Worm (Caenorhabditis elegans) whole organism, L4 larva: Measurements from ENCODE around the gene pup-2.

Experiments used
- F49E8.2 ChIP-seq: sonication (generic microtip); optimal IDR thresholded peaks from 2 replicates; lab custom pipeline; 2016; ENCODE audit warnings: missing compliant biosample characterization, mild to moderate bottlenecking, missing genetic modification characterization, borderline replicate concordance
- ama-1 ChIP-seq: fragments of 150-350 bp; optimal IDR thresholded peaks from 2 replicates; lab custom pipeline; 2014; ENCODE audit warnings: inconsistent platforms, mixed read lengths
- ceh-82 ChIP-seq: sonication (generic microtip); optimal IDR thresholded peaks from 2 replicates; lab custom pipeline; 2017; ENCODE audit warnings: missing biosample characterization, missing genetic modification characterization
- fkh-10 ChIP-seq: fragments of 150-350 bp; optimal IDR thresholded peaks from 2 replicates; lab custom pipeline; 2014; ENCODE audit warnings: missing biosample characterization, missing genetic modification reagents, missing genetic modification characterization
- nhr-10 ChIP-seq: fragments of 150-350 bp; optimal IDR thresholded peaks from 2 replicates; lab custom pipeline; 2014; ENCODE audit warnings: missing biosample characterization, missing genetic modification characterization
- nhr-11 ChIP-seq: fragments of 150-350 bp; optimal IDR thresholded peaks from 2 replicates; lab custom pipeline; 2014; ENCODE audit warnings: missing biosample characterization, missing genetic modification characterization
- unc-62 ChIP-seq, 3 experiments: fragments of 150-350 bp in 1 of 3; sonication (generic microtip); optimal IDR thresholded peaks in 2 of 3; peaks in 1 of 3; 1 replicate in 1 of 3; 2 replicates in 2 of 3; lab custom pipeline; 2014 to 2017; ENCODE audit warnings: missing biosample characterization in 3 of 3, missing genetic modification characterization in 3 of 3, missing genetic modification reagents in 3 of 3, missing genotype in 1 of 3

DNA sequence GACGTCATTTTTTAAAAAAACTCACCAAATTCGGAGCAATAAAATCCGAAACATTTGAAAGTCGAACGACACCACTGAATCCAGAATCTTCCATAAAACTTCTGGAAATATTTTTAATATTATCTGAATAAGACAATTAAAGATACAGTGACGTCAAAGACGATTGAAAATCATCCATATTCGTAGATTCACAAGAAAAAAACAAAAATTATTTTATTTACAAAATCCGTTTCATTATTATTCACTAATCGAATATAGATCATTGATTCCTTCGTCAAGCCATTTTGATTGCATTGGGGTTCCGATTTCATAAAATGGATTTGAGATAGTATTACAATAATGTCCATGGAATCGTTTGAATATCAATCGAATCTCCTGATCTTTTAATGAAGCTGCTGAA, 27.0 kb upstream of the pup-2 start, which contains the start of gene oxy-4:
- no peak for TF ChIP-seq F49E8.2
- TF ChIP-seq ama-1 (lab: Kevin White, UChicago), result no peak
- no peak for TF ChIP-seq ceh-82 (tag; lab: Kevin White, UChicago)
- TF ChIP-seq nhr-11 (tag; lab: Kevin White, UChicago), result no peak
- no peak for TF ChIP-seq fkh-10 (GFP tag; lab: Kevin White, UChicago)
- TF ChIP-seq nhr-10 (tag; lab: Kevin White, UChicago), result no peak
- TF ChIP-seq unc-62 (GFP tag; optimal IDR thresholded peaks at IDR 0.05 in 1 of 2; lab: Kevin White, UChicago), result no peak
- no peak for TF ChIP-seq unc-62 (tag; optimal IDR thresholded peaks at IDR 0.05; lab: Kevin White, UChicago)
